Fruit fly (Drosophila melanogaster) whole organism, embryonic: ENCODE results near the gene CG31038.

Experiments
- Asciz ChIP-seq: fragments of 200-800 bp; sonication (Bioruptor generic); optimal IDR thresholded peaks from 2 replicates; lab custom pipeline; 2017; ENCODE audit warnings: missing biosample characterization, mild to moderate bottlenecking, missing genetic modification characterization, missing genetic modification reagents
- Atf-2 ChIP-seq: fragments of 200-800 bp; sonication (Bioruptor generic); optimal IDR thresholded peaks from 2 replicates; lab custom pipeline; 2016; ENCODE audit warnings: missing biosample characterization, missing genetic modification characterization
- Bdp1 ChIP-seq: fragments of 200-800 bp; sonication (Bioruptor generic); optimal IDR thresholded peaks from 3 replicates; lab custom pipeline; 2016; ENCODE audit warnings: missing biosample characterization, missing genetic modification characterization
- CG10209 ChIP-seq: fragments of 200-800 bp; sonication (Bioruptor generic); optimal IDR thresholded peaks from 3 replicates; lab custom pipeline; 2017; ENCODE audit warnings: missing biosample characterization, mild to moderate bottlenecking, missing genetic modification characterization, missing genetic modification reagents
- CG11085 ChIP-seq: fragments of 200-800 bp; sonication (Bioruptor generic); IDR thresholded peaks from 2 replicates; pipeline ENCODE4 v1.3.6; 2022; ENCODE audit warnings: missing biosample characterization, missing genetic modification characterization
- CG12942 ChIP-seq: fragments of 200-800 bp; sonication (Bioruptor generic); optimal IDR thresholded peaks from 3 replicates; lab custom pipeline; 2016; ENCODE audit warnings: missing biosample characterization, missing genetic modification characterization
- CG13296 ChIP-seq: fragments of 200-800 bp; sonication (Bioruptor generic); optimal IDR thresholded peaks from 3 replicates; lab custom pipeline; 2018; ENCODE audit warnings: missing biosample characterization, mild to moderate bottlenecking, missing genetic modification characterization
- CG13424 ChIP-seq: fragments of 200-800 bp; sonication (Bioruptor generic); optimal IDR thresholded peaks from 2 replicates; lab custom pipeline; 2019; ENCODE audit warnings: missing biosample characterization, mild to moderate bottlenecking, missing genetic modification characterization, moderate library complexity
- CG13624 ChIP-seq: fragments of 200-800 bp; sonication (Bioruptor generic); optimal IDR thresholded peaks from 2 replicates; lab custom pipeline; 2016; ENCODE audit warnings: missing biosample characterization, missing genetic modification characterization
- CG17186 ChIP-seq: fragments of 200-800 bp; sonication (Bioruptor generic); optimal IDR thresholded peaks from 3 replicates; lab custom pipeline; 2017; ENCODE audit warnings: missing biosample characterization, missing genetic modification reagents, missing genetic modification characterization
- CG30431 ChIP-seq: fragments of 200-800 bp; sonication (Bioruptor generic); optimal IDR thresholded peaks from 2 replicates; lab custom pipeline; 2017; ENCODE audit warnings: missing biosample characterization, missing genetic modification characterization
- CG33557 ChIP-seq: fragments of 200-800 bp; sonication (Bioruptor generic); optimal IDR thresholded peaks from 2 replicates; lab custom pipeline; 2019; ENCODE audit warnings: missing biosample characterization, mild to moderate bottlenecking, missing genetic modification characterization, moderate library complexity
- CG3407 ChIP-seq: fragments of 200-800 bp; sonication (Bioruptor generic); optimal IDR thresholded peaks from 2 replicates; lab custom pipeline; 2018; ENCODE audit warnings: missing biosample characterization, mild to moderate bottlenecking, missing genetic modification characterization
- CG34422 ChIP-seq: fragments of 200-800 bp; sonication (Bioruptor generic); IDR thresholded peaks from 3 replicates; pipeline ENCODE4 v1.3.6; 2022; ENCODE audit warnings: missing biosample characterization, missing genetic modification characterization
- CG42726 ChIP-seq: fragments of 200-800 bp; sonication (Bioruptor generic); IDR thresholded peaks from 2 replicates; pipeline ENCODE4 v1.3.6; 2022; ENCODE audit warnings: missing biosample characterization, missing genetic modification characterization; ENCODE audit not compliant: partially characterized antibody
- CG4424 ChIP-seq: fragments of 200-800 bp; sonication (Bioruptor generic); optimal IDR thresholded peaks from 3 replicates; lab custom pipeline; 2016; ENCODE audit warnings: missing biosample characterization, missing genetic modification characterization
- CG5245 ChIP-seq: fragments of 200-800 bp; sonication (Bioruptor generic); optimal IDR thresholded peaks from 3 replicates; lab custom pipeline; 2016; ENCODE audit warnings: missing biosample characterization, missing genetic modification characterization
- CG9215 ChIP-seq: fragments of 200-800 bp; sonication (Bioruptor generic); IDR thresholded peaks from 2 replicates; pipeline ENCODE4 v1.3.6; 2022; ENCODE audit warnings: missing biosample characterization, missing genetic modification characterization
- Camta ChIP-seq: fragments of 200-800 bp; sonication (Bioruptor generic); optimal IDR thresholded peaks from 2 replicates; lab custom pipeline; 2016; ENCODE audit warnings: missing biosample characterization, missing genetic modification characterization
- Dip2 ChIP-seq: fragments of 200-800 bp; sonication (Bioruptor generic); IDR thresholded peaks from 2 replicates; pipeline ENCODE4 v1.3.6; 2022; ENCODE audit warnings: missing biosample characterization, missing genetic modification characterization
- E2f1 ChIP-seq: fragments of 200-800 bp; sonication (Bioruptor generic); IDR thresholded peaks from 2 replicates; pipeline ENCODE4 v1.3.6; 2022; ENCODE audit warnings: missing biosample characterization, missing genetic modification characterization
- Eip74EF ChIP-seq, 2 experiments: fragments of 200-800 bp in 1 of 2; fragments of >200 bp in 1 of 2; sonication (Bioruptor generic) in 1 of 2; optimal IDR thresholded peaks; 2 replicates each; lab custom pipeline; 2017 to 2019; ENCODE audit warnings: missing biosample characterization in 2 of 2, missing genetic modification characterization in 2 of 2, mild to moderate bottlenecking in 1 of 2, moderate library complexity in 1 of 2
- Gsc ChIP-seq: fragments of 200-800 bp; sonication (Bioruptor generic); IDR thresholded peaks from 2 replicates; pipeline ENCODE4 v1.3.6; 2022; ENCODE audit warnings: missing biosample characterization, missing genetic modification characterization
- Mad ChIP-seq: fragments of 200-800 bp; sonication (Bioruptor generic); optimal IDR thresholded peaks from 2 replicates; lab custom pipeline; 2016; ENCODE audit warnings: missing biosample characterization, missing genetic modification characterization
- Meics ChIP-seq: fragments of 200-800 bp; sonication (Bioruptor generic); optimal IDR thresholded peaks from 2 replicates; lab custom pipeline; 2017; ENCODE audit warnings: missing biosample characterization, mild to moderate bottlenecking, missing genetic modification characterization
- Mrtf ChIP-seq: fragments of 200-800 bp; sonication (Bioruptor generic); IDR thresholded peaks from 3 replicates; pipeline ENCODE4 v1.3.6; 2022; ENCODE audit warnings: missing biosample characterization, missing genetic modification characterization
- PHDP ChIP-seq: fragments of 200-800 bp; sonication (Bioruptor generic); optimal IDR thresholded peaks from 3 replicates; lab custom pipeline; 2018; ENCODE audit warnings: missing biosample characterization, mild to moderate bottlenecking, missing genetic modification characterization, moderate library complexity
- Stat92E ChIP-seq, 3 experiments: fragments of >200 bp in 2 of 3; fragments of 200-800 bp in 1 of 3; sonication (Bioruptor generic) in 1 of 3; optimal IDR thresholded peaks; 2 replicates each; lab custom pipeline; 2017 to 2019; ENCODE audit warnings: missing biosample characterization in 3 of 3, missing genetic modification characterization in 3 of 3, mild to moderate bottlenecking in 1 of 3, moderate library complexity in 1 of 3
- al ChIP-seq: fragments of 200-800 bp; sonication (Bioruptor generic); IDR thresholded peaks from 2 replicates; pipeline ENCODE4 v1.3.6; 2022; ENCODE audit warnings: missing biosample characterization, missing genetic modification characterization
- corto ChIP-seq: fragments of 200-800 bp; sonication (Bioruptor generic); optimal IDR thresholded peaks from 2 replicates; lab custom pipeline; 2016; ENCODE audit warnings: missing biosample characterization, mild to moderate bottlenecking, missing genetic modification characterization, moderate library complexity
- dati ChIP-seq: fragments of 200-800 bp; sonication (Bioruptor generic); IDR thresholded peaks from 2 replicates; pipeline ENCODE4 v1.3.6; 2022; ENCODE audit warnings: missing biosample characterization, missing genetic modification characterization
- ewg ChIP-seq: fragments of 200-800 bp; sonication (Bioruptor generic); optimal IDR thresholded peaks from 3 replicates; lab custom pipeline; 2017; ENCODE audit warnings: mild to moderate bottlenecking, missing biosample characterization, missing genetic modification reagents, missing genetic modification characterization
- exex ChIP-seq: fragments of 200-800 bp; sonication (Bioruptor generic); optimal IDR thresholded peaks from 4 replicates; lab custom pipeline; 2018; ENCODE audit warnings: missing biosample characterization, mild to moderate bottlenecking, missing genetic modification characterization, moderate library complexity
- gce ChIP-seq: fragments of 200-800 bp; sonication (Bioruptor generic); IDR thresholded peaks from 3 replicates; pipeline ENCODE4 v1.3.6; 2022; ENCODE audit warnings: missing biosample characterization, missing genetic modification characterization
- gcm ChIP-seq: fragments of 200-800 bp; sonication (Bioruptor generic); optimal IDR thresholded peaks from 2 replicates; lab custom pipeline; 2019; ENCODE audit warnings: missing biosample characterization, mild to moderate bottlenecking, missing genetic modification characterization, moderate library complexity
- gsb-n ChIP-seq: fragments of 200-800 bp; sonication (Bioruptor generic); optimal IDR thresholded peaks from 3 replicates; lab custom pipeline; 2018; ENCODE audit warnings: missing biosample characterization, mild to moderate bottlenecking, missing genetic modification characterization
- ham ChIP-seq: fragments of 200-800 bp; sonication (Bioruptor generic); IDR thresholded peaks from 2 replicates; pipeline ENCODE4 v1.3.6; 2022; ENCODE audit warnings: missing biosample characterization, missing genetic modification characterization
- hkb ChIP-seq, 2 experiments: fragments of 200-800 bp in 1 of 2; fragments of >200 bp in 1 of 2; sonication (Bioruptor generic) in 1 of 2; IDR thresholded peaks in 1 of 2; optimal IDR thresholded peaks in 1 of 2; 2 replicates each; pipeline versions ENCODE4 v1.3.6 to Lab custom; 2017 to 2022; ENCODE audit warnings: missing biosample characterization in 1 of 2, missing genetic modification characterization in 1 of 2
- lmd ChIP-seq: fragments of 200-800 bp; sonication (Bioruptor generic); IDR thresholded peaks from 2 replicates; pipeline ENCODE4 v1.3.6; 2022; ENCODE audit warnings: missing biosample characterization, missing genetic modification characterization
- maf-S ChIP-seq: fragments of 200-800 bp; sonication (Bioruptor generic); optimal IDR thresholded peaks from 2 replicates; lab custom pipeline; 2016; ENCODE audit warnings: missing biosample characterization, missing genetic modification characterization
- pnt ChIP-seq: fragments of 200-800 bp; sonication (Bioruptor generic); optimal IDR thresholded peaks from 3 replicates; lab custom pipeline; 2016; ENCODE audit warnings: missing biosample characterization, missing genetic modification characterization
- psq ChIP-seq: fragments of 200-800 bp; sonication (Bioruptor generic); optimal IDR thresholded peaks from 2 replicates; lab custom pipeline; 2017; ENCODE audit warnings: missing biosample characterization, missing genetic modification characterization
- sd ChIP-seq: fragments of 200-800 bp; sonication (Bioruptor generic); optimal IDR thresholded peaks from 3 replicates; lab custom pipeline; 2018; ENCODE audit warnings: missing biosample characterization, mild to moderate bottlenecking, missing genetic modification characterization, moderate library complexity
- sima ChIP-seq: fragments of 200-800 bp; sonication (Bioruptor generic); optimal IDR thresholded peaks from 2 replicates; lab custom pipeline; 2016; ENCODE audit warnings: missing biosample characterization, missing genetic modification characterization
- slp2 ChIP-seq: fragments of 200-800 bp; sonication (Bioruptor generic); optimal IDR thresholded peaks from 2 replicates; lab custom pipeline; 2016; ENCODE audit warnings: missing biosample characterization, missing genetic modification characterization
- so ChIP-seq: fragments of 200-800 bp; sonication (Bioruptor generic); IDR thresholded peaks from 3 replicates; pipeline ENCODE4 v1.3.6; 2022; ENCODE audit warnings: missing biosample characterization, missing genetic modification characterization
- stc ChIP-seq: fragments of 200-800 bp; sonication (Bioruptor generic); IDR thresholded peaks from 2 replicates; pipeline ENCODE4 v1.3.6; 2022; ENCODE audit warnings: missing biosample characterization, missing genetic modification characterization
- tio ChIP-seq: fragments of 200-800 bp; sonication (Bioruptor generic); optimal IDR thresholded peaks from 2 replicates; lab custom pipeline; 2017; ENCODE audit warnings: missing biosample characterization, missing genetic modification characterization, inconsistent platforms
- tx ChIP-seq: fragments of 200-800 bp; sonication (Bioruptor generic); optimal IDR thresholded peaks from 2 replicates; lab custom pipeline; 2016; ENCODE audit warnings: missing biosample characterization, missing genetic modification characterization
- yki ChIP-seq: fragments of >200 bp; optimal IDR thresholded peaks from 3 replicates; lab custom pipeline; 2018
- zen2 ChIP-seq: fragments of 200-800 bp; sonication (Bioruptor generic); IDR thresholded peaks from 3 replicates; pipeline ENCODE4 v1.3.6; 2022; ENCODE audit warnings: missing biosample characterization, missing genetic modification characterization; ENCODE audit not compliant: partially characterized antibody

Gene CG31038

dm6 chr3R:29894393-29894792 lies 17.5 kb downstream of the CG31038 start (continued):
- TF ChIP-seq CG34422 (GFP tag; lab: Robert Waterston, UW) (peak; percentile 61; the same call in 2 of the 3 replicates), CG12942 (GFP tag; lab: Kevin White, UChicago) (no peak), lmd (peak; percentile 81), Atf-2 (GFP tag; lab: Kevin White, UChicago) (peak; percentile 6), E2f1 (peak; percentile 44; the same call in 1 of the 2 replicates), Eip74EF (GFP tag; optimal IDR thresholded peaks at IDR 0.05; lab: Kevin White, UChicago) (peak in 1 of 2 experiments; percentile 51), maf-S (GFP tag; lab: Kevin White, UChicago) (peak; percentile 18), so (GFP tag; lab: Robert Waterston, UW) (peak; percentile 72), CG42726 (GFP tag; lab: Robert Waterston, UW) (no peak), gcm (peak; percentile 5), Camta (peak; percentile 27), CG30431 (peak; percentile 3), tio (GFP tag; lab: Kevin White, UChicago) (peak; percentile 24), CG17186 (GFP tag; lab: Kevin White, UChicago) (no peak), gsb-n (tag; lab: Kevin White, UChicago) (no peak), CG4424 (GFP tag; lab: Kevin White, UChicago) (peak; percentile 52), stc (peak; percentile 36; the same call in 1 of the 2 replicates), al (GFP tag; lab: Robert Waterston, UW) (peak; percentile 76), sima (GFP tag; lab: Kevin White, UChicago) (no peak), CG13296 (GFP tag; lab: Kevin White, UChicago) (peak; percentile 66), CG13424 (tag; lab: Kevin White, UChicago) (peak; percentile 80), Asciz (GFP tag; lab: Kevin White, UChicago) (peak; percentile 49), gce (GFP tag; lab: Robert Waterston, UW) (0 out of 3 replicates have a peak, but pooled peaks have one; percentile 26), CG5245 (no peak), ham (GFP tag; lab: Robert Waterston, UW) (0 out of 2 replicates have a peak, but pooled peaks have one; percentile 32), PHDP (tag; lab: Kevin White, UChicago) (peak; percentile 67), Bdp1 (GFP tag; lab: Kevin White, UChicago) (peak; percentile 19), zen2 (GFP tag; lab: Robert Waterston, UW) (no peak), corto (GFP tag; lab: Kevin White, UChicago) (no peak), Meics (GFP tag; lab: Kevin White, UChicago) (peak; percentile 72), yki (no peak), CG13624 (peak; percentile 55), slp2 (no peak), pnt (GFP tag; lab: Kevin White, UChicago) (peak; percentile 32), psq (GFP tag; lab: Kevin White, UChicago) (no peak), Stat92E (GFP tag; optimal IDR thresholded peaks at IDR 0.05; lab: Kevin White, UChicago) (no peak), CG33557 (no peak), Dip2 (no peak), sd (no peak), CG11085 (GFP tag; lab: Robert Waterston, UW) (no peak), dati (GFP tag; lab: Robert Waterston, UW) (no peak), Gsc (GFP tag; lab: Robert Waterston, UW) (no peak), exex (tag; lab: Kevin White, UChicago) (peak; percentile 20), Mrtf (GFP tag; lab: Robert Waterston, UW) (peak; percentile 45; the same call in 1 of the 3 replicates), CG9215 (peak; percentile 70), ewg (GFP tag; lab: Kevin White, UChicago) (no peak), hkb (optimal IDR thresholded peaks at IDR 0.05; lab: Kevin White, UChicago) (no peak), hkb (GFP tag; IDR thresholded peaks at IDR 0.05; lab: Robert Waterston, UW) (peak; percentile 52), CG3407 (GFP tag; lab: Kevin White, UChicago) (no peak), CG10209 (GFP tag; lab: Kevin White, UChicago) (peak; percentile 57), Mad (GFP tag; lab: Kevin White, UChicago) (no peak), tx (GFP tag; lab: Kevin White, UChicago) (no peak)
